Fruit fly (Drosophila melanogaster): ENCODE results near the gene Tdh.

Tdh gene

DNA sequence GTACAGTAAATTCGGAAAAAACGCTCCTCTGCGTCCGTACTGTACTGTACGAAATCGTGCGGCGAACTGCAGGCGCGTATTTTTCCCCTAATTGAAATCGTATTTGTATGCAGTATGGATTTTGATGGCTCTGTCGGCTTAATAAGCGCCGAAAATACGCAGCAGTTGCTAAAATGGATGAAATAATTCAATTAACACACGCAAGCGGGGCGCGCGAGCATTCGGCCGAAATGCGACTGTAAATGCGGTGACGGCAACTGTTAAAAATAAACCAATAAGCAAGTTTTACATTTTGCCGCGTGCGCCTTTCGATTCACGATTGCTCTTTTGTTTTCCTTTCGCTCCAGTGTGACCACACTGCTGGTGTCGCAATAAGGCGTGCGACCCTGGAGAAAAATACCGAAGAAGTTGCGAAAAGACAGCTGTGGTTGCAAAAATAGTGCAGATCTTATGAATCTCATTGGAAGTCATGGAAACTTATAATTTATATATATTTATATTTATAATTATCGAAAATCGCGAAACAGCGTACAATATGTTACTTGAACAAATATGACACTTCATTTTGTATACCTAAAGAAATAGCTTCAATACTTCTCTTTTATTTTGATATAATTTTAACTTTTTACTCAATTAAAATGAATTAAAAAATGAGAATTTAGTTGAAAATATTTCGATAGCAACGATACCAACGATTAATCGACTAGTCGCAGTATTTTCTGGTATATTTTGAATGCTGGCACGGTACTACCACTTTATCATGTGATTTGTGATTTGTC, 6.5 kb downstream of the Tdh start, which contains the start of the genes CG32428 and CG5969 (continued):
- TF ChIP-seq az2 (GFP tag; optimal IDR thresholded peaks at IDR 0.05): peak; percentile 53
- peak; percentile 45; the same call in 1 of the 2 replicates for TF ChIP-seq CG7372 (GFP tag; IDR thresholded peaks at IDR 0.05)
- TF ChIP-seq Sry-β (GFP tag; optimal IDR thresholded peaks at IDR 0.05): no peak
- no peak for TF ChIP-seq ems (GFP tag; optimal IDR thresholded peaks at IDR 0.05)
- TF ChIP-seq CG17361 (GFP tag; IDR thresholded peaks at IDR 0.05): peak; percentile 80; the same call in 2 of the 3 replicates
- no peak for TF ChIP-seq CG5180 (GFP tag; optimal IDR thresholded peaks at IDR 0.05)
- peak; percentile 55 for TF ChIP-seq CG12104 (GFP tag; optimal IDR thresholded peaks at IDR 0.05)
- peak; percentile 34 for TF ChIP-seq HLHmδ (GFP tag; optimal IDR thresholded peaks at IDR 0.05)
- no peak for TF ChIP-seq cato (GFP tag; optimal IDR thresholded peaks at IDR 0.05; ENCODE audit: borderline replicate concordance)
- no peak; the same call in 2 of the 3 replicates for TF ChIP-seq CG11695 (GFP tag; IDR thresholded peaks at IDR 0.05)
- TF ChIP-seq CG10654 (GFP tag; optimal IDR thresholded peaks at IDR 0.05): no peak
- TF ChIP-seq Atf3 (GFP tag; optimal IDR thresholded peaks at IDR 0.05): no peak
- TF ChIP-seq ken (GFP tag; IDR thresholded peaks at IDR 0.05): no peak
- no peak; the same call in 1 of the 2 replicates for TF ChIP-seq MBD-R2 (GFP tag; IDR thresholded peaks at IDR 0.05)
- no peak; the same call in 2 of the 3 replicates for TF ChIP-seq Mrtf (GFP tag; IDR thresholded peaks at IDR 0.05)
- peak; percentile 80 for TF ChIP-seq CG9932 (GFP tag; IDR thresholded peaks at IDR 0.05)
- TF ChIP-seq CG8290 (GFP tag; optimal IDR thresholded peaks at IDR 0.05): no peak
- peak in 1 of 2 experiments; percentile 58 for TF ChIP-seq CG8290 (tag; optimal IDR thresholded peaks at IDR 0.05)
- no peak for TF ChIP-seq CG10431 (GFP tag; optimal IDR thresholded peaks at IDR 0.05)
- TF ChIP-seq Sry-δ (GFP tag; optimal IDR thresholded peaks at IDR 0.05): no peak
- TF ChIP-seq CG14050 (GFP tag; IDR thresholded peaks at IDR 0.05): peak; percentile 19; the same call in 1 of the 3 replicates
- no peak for TF ChIP-seq CG4328 (GFP tag; optimal IDR thresholded peaks at IDR 0.05)
- TF ChIP-seq CG9609 (GFP tag; optimal IDR thresholded peaks at IDR 0.05): no peak
- no peak for TF ChIP-seq CG12219 (GFP tag; optimal IDR thresholded peaks at IDR 0.05)
- peak; percentile 28 for TF ChIP-seq CG1602 (GFP tag; optimal IDR thresholded peaks at IDR 0.05)
- peak; percentile 58 for TF ChIP-seq CG18619 (GFP tag; optimal IDR thresholded peaks at IDR 0.05)
- TF ChIP-seq vfl (GFP tag; optimal IDR thresholded peaks at IDR 0.05): no peak
- TF ChIP-seq hbn (GFP tag; IDR thresholded peaks at IDR 0.05; ENCODE audit: partially characterized antibody): no peak
- TF ChIP-seq GATAe (GFP tag; conservative IDR thresholded peaks at IDR 0.05): peak; percentile 9; the same call in 1 of the 2 replicates
- no peak for TF ChIP-seq schlank (tag; optimal IDR thresholded peaks at IDR 0.05)
- TF ChIP-seq Hmx (GFP tag; optimal IDR thresholded peaks at IDR 0.05): no peak
- peak; percentile 55 for TF ChIP-seq Jarid2 (GFP tag; optimal IDR thresholded peaks at IDR 0.05)
- peak; percentile 45 for TF ChIP-seq Max (GFP tag; optimal IDR thresholded peaks at IDR 0.05)
- TF ChIP-seq CG18764 (GFP tag; optimal IDR thresholded peaks at IDR 0.05): peak; percentile 13
- peak; percentile 37 for TF ChIP-seq CG4424 (GFP tag; optimal IDR thresholded peaks at IDR 0.05)
- no peak for TF ChIP-seq otp (GFP tag; IDR thresholded peaks at IDR 0.05)
- no peak for TF ChIP-seq pnt (GFP tag; optimal IDR thresholded peaks at IDR 0.05)
- no peak; the same call in 1 of the 2 replicates for TF ChIP-seq ssp (GFP tag; IDR thresholded peaks at IDR 0.05)
- TF ChIP-seq bbx (GFP tag; IDR thresholded peaks at IDR 0.05; ENCODE audit: partially characterized antibody): no peak
- TF ChIP-seq Hsf (GFP tag; optimal IDR thresholded peaks at IDR 0.05): no peak
- no peak for TF ChIP-seq luna (GFP tag; optimal IDR thresholded peaks at IDR 0.05)
- TF ChIP-seq slbo (GFP tag; IDR thresholded peaks at IDR 0.05): peak; percentile 89
- TF ChIP-seq CG3407 (GFP tag; optimal IDR thresholded peaks at IDR 0.05): no peak
- TF ChIP-seq CG4617 (GFP tag; optimal IDR thresholded peaks at IDR 0.05; ENCODE audit: borderline replicate concordance): no peak
- TF ChIP-seq oc (tag; optimal IDR thresholded peaks at IDR 0.05): peak; percentile 13
- TF ChIP-seq CG17359 (tag; optimal IDR thresholded peaks at IDR 0.05): peak; percentile 43
- peak; percentile 69 for TF ChIP-seq phol (tag; optimal IDR thresholded peaks at IDR 0.05)
- TF ChIP-seq lov (optimal IDR thresholded peaks at IDR 0.05): no peak
- no peak for TF ChIP-seq lov (GFP tag; IDR thresholded peaks at IDR 0.05)
- no peak for TF ChIP-seq sim (GFP tag; IDR thresholded peaks at IDR 0.05)
